Worm (Caenorhabditis elegans) whole organism, young adult: ENCODE measurements around the gene srbc-8.
A peak's percentile ranks its signal among the peaks of the same experiment; 100 is the strongest.

Source experiments
- B0019.2 ChIP-seq: fragments of 200-800 bp; sonication (Bioruptor generic); conservative IDR thresholded peaks from 2 replicates; pipeline ENCODE4 v1.3.6; 2022; ENCODE audit warnings: missing genetic modification reagents, missing genetic modification characterization, missing compliant biosample characterization
- C17E4.6 ChIP-seq: fragments of 200-800 bp; sonication (Bioruptor generic); IDR thresholded peaks from 2 replicates; pipeline ENCODE4 v1.3.6; 2022; ENCODE audit warnings: missing genetic modification reagents, missing genetic modification characterization, missing compliant biosample characterization
- F23B12.7 ChIP-seq: sonication (generic microtip); optimal IDR thresholded peaks from 2 replicates; lab custom pipeline; 2017; ENCODE audit warnings: missing genetic modification characterization, mild to moderate bottlenecking, missing compliant biosample characterization, antibody characterized with exemption, moderate library complexity; ENCODE audit not compliant: insufficient read depth
- F33H1.4 ChIP-seq: fragments of 200-800 bp; sonication (Bioruptor generic); IDR thresholded peaks from 2 replicates; pipeline ENCODE4 v1.3.6; 2022; ENCODE audit warnings: missing genetic modification reagents, missing genetic modification characterization, missing compliant biosample characterization
- F57A8.1 ChIP-seq: fragments of 200-800 bp; sonication (Bioruptor generic); optimal IDR thresholded peaks from 2 replicates; lab custom pipeline; 2018; ENCODE audit warnings: mild to moderate bottlenecking, missing genetic modification characterization, moderate library complexity, missing compliant biosample characterization
- K11D2.4 ChIP-seq: fragments of 200-800 bp; sonication (Bioruptor generic); IDR thresholded peaks from 2 replicates; pipeline ENCODE4 v1.3.6; 2022; ENCODE audit warnings: missing genetic modification reagents, missing genetic modification characterization, missing compliant biosample characterization
- K12H6.12 ChIP-seq: fragments of 200-800 bp; sonication (Bioruptor generic); optimal IDR thresholded peaks from 2 replicates; lab custom pipeline; 2018; ENCODE audit warnings: mild to moderate bottlenecking, missing genetic modification characterization, missing compliant biosample characterization
- Y56A3A.18 ChIP-seq: fragments of 200-800 bp; sonication (Bioruptor generic); IDR thresholded peaks from 2 replicates; pipeline ENCODE4 v1.3.6; 2022; ENCODE audit warnings: missing genetic modification reagents, missing genetic modification characterization, missing compliant biosample characterization
- Y67H2A.10 ChIP-seq: fragments of 200-800 bp; sonication (Bioruptor generic); conservative IDR thresholded peaks from 2 replicates; pipeline ENCODE4 v1.3.6; 2022; ENCODE audit warnings: missing genetic modification reagents, missing genetic modification characterization, missing compliant biosample characterization
- athp-1 ChIP-seq: sonication (generic microtip); optimal IDR thresholded peaks from 2 replicates; lab custom pipeline; 2017; ENCODE audit warnings: mild to moderate bottlenecking, missing genetic modification characterization, missing compliant biosample characterization
- attf-3 ChIP-seq: fragments of 200-800 bp; sonication (Bioruptor generic); conservative IDR thresholded peaks from 2 replicates; pipeline ENCODE4 v1.3.6; 2022; ENCODE audit warnings: missing genetic modification reagents, missing genetic modification characterization, missing compliant biosample characterization
- attf-5 ChIP-seq: fragments of 200-800 bp; sonication (Bioruptor generic); optimal IDR thresholded peaks from 2 replicates; lab custom pipeline; 2018; ENCODE audit warnings: mild to moderate bottlenecking, missing genetic modification characterization, missing compliant biosample characterization
- bed-1 ChIP-seq: fragments of 200-800 bp; sonication (Bioruptor generic); IDR thresholded peaks from 2 replicates; pipeline ENCODE4 v1.3.6; 2022; ENCODE audit warnings: missing genetic modification reagents, missing genetic modification characterization, missing compliant biosample characterization
- bed-2 ChIP-seq: fragments of 200-800 bp; sonication (Bioruptor generic); IDR thresholded peaks from 2 replicates; pipeline ENCODE4 v1.3.6; 2022; ENCODE audit warnings: missing genetic modification reagents, missing genetic modification characterization, missing compliant biosample characterization
- ceh-27 ChIP-seq: fragments of 200-800 bp; sonication (Bioruptor generic); optimal IDR thresholded peaks from 2 replicates; lab custom pipeline; 2018; ENCODE audit warnings: mild to moderate bottlenecking, missing genetic modification characterization, moderate library complexity, missing compliant biosample characterization
- ceh-58 ChIP-seq: fragments of 200-800 bp; sonication (Bioruptor generic); IDR thresholded peaks from 2 replicates; pipeline ENCODE4 v1.3.6; 2022; ENCODE audit warnings: missing genetic modification characterization, missing compliant biosample characterization
- ceh-91 ChIP-seq: fragments of 200-800 bp; sonication (Bioruptor generic); IDR thresholded peaks from 2 replicates; pipeline ENCODE4 v1.3.6; 2022; ENCODE audit warnings: missing genetic modification reagents, missing genetic modification characterization, missing compliant biosample characterization
- chd-7 ChIP-seq: sonication (generic microtip); optimal IDR thresholded peaks from 2 replicates; lab custom pipeline; 2016; ENCODE audit warnings: mild to moderate bottlenecking, missing genetic modification characterization, moderate library complexity, missing compliant biosample characterization
- dpl-1 ChIP-seq: fragments of 150-350 bp; optimal IDR thresholded peaks from 2 replicates; lab custom pipeline; 2014; ENCODE audit warnings: missing biosample characterization, missing genetic modification reagents, missing genetic modification characterization
- efl-1 ChIP-seq: fragments of 150-350 bp; optimal IDR thresholded peaks from 2 replicates; lab custom pipeline; 2014; ENCODE audit warnings: missing biosample characterization, missing genetic modification reagents, missing genetic modification characterization
- egrh-3 ChIP-seq: fragments of 200-800 bp; sonication (Bioruptor generic); IDR thresholded peaks from 2 replicates; pipeline ENCODE4 v1.3.6; 2022; ENCODE audit warnings: missing genetic modification reagents, missing genetic modification characterization, missing compliant biosample characterization
- hmg-1.2 ChIP-seq: fragments of 200-800 bp; sonication (Bioruptor generic); IDR thresholded peaks from 2 replicates; pipeline ENCODE4 v1.3.6; 2022; ENCODE audit warnings: missing genetic modification reagents, missing genetic modification characterization, missing compliant biosample characterization
- hmg-20 ChIP-seq: fragments of 200-800 bp; sonication (Bioruptor generic); IDR thresholded peaks from 2 replicates; pipeline ENCODE4 v1.3.6; 2022; ENCODE audit warnings: missing genetic modification reagents, missing genetic modification characterization, missing compliant biosample characterization
- hsf-1 ChIP-seq: fragments of 200-800 bp; sonication (Bioruptor generic); IDR thresholded peaks from 2 replicates; pipeline ENCODE4 v1.3.6; 2022; ENCODE audit warnings: missing genetic modification reagents, missing genetic modification characterization, missing compliant biosample characterization
- lin-54 ChIP-seq: fragments of 200-800 bp; sonication (Bioruptor generic); optimal IDR thresholded peaks from 2 replicates; lab custom pipeline; 2018; ENCODE audit warnings: mild to moderate bottlenecking, missing genetic modification characterization, missing compliant biosample characterization
- madf-3 ChIP-seq: fragments of 200-800 bp; sonication (Bioruptor generic); IDR thresholded peaks from 2 replicates; pipeline ENCODE4 v1.3.6; 2022; ENCODE audit warnings: missing genetic modification reagents, missing genetic modification characterization, missing compliant biosample characterization
- madf-8 ChIP-seq: fragments of 200-800 bp; sonication (Bioruptor generic); conservative IDR thresholded peaks from 2 replicates; pipeline ENCODE4 v1.3.6; 2022; ENCODE audit warnings: missing genetic modification reagents, missing genetic modification characterization, missing compliant biosample characterization
- mcd-1 ChIP-seq: fragments of 200-800 bp; sonication (Bioruptor generic); IDR thresholded peaks from 2 replicates; pipeline ENCODE4 v1.3.6; 2022; ENCODE audit warnings: missing genetic modification reagents, missing genetic modification characterization, missing compliant biosample characterization
- nhr-80 ChIP-seq: sonication (generic microtip); optimal IDR thresholded peaks from 2 replicates; lab custom pipeline; 2016; ENCODE audit warnings: missing genetic modification characterization, missing compliant biosample characterization
- pbrm-1 ChIP-seq: fragments of 200-800 bp; sonication (Bioruptor generic); IDR thresholded peaks from 2 replicates; pipeline ENCODE4 v1.3.6; 2022; ENCODE audit warnings: missing genetic modification reagents, missing genetic modification characterization, missing compliant biosample characterization
- rcor-1 ChIP-seq: fragments of 200-800 bp; sonication (Bioruptor generic); IDR thresholded peaks from 2 replicates; pipeline ENCODE4 v1.3.6; 2022; ENCODE audit warnings: missing genetic modification reagents, missing genetic modification characterization, missing compliant biosample characterization
- rpc-1 ChIP-seq, 2 experiments: fragments of 150-350 bp in 1 of 2; sonication (generic microtip) in 1 of 2; optimal IDR thresholded peaks; 2 replicates each; lab custom pipeline; 2014 to 2018; ENCODE audit warnings: missing biosample characterization in 1 of 2, missing genetic modification characterization in 1 of 2, missing genetic modification reagents in 1 of 2, missing genotype in 1 of 2
- sea-2 ChIP-seq: fragments of 200-800 bp; sonication (Bioruptor generic); IDR thresholded peaks from 2 replicates; pipeline ENCODE4 v1.3.6; 2022; ENCODE audit warnings: missing genetic modification characterization, missing compliant biosample characterization
- snpc-1.3 ChIP-seq: sonication (generic microtip); optimal IDR thresholded peaks from 2 replicates; lab custom pipeline; 2017; ENCODE audit warnings: missing genetic modification characterization, mild to moderate bottlenecking, missing compliant biosample characterization, antibody characterized with exemption, moderate library complexity, missing genotype, missing genetic modification reagents; ENCODE audit not compliant: insufficient read depth
- snpc-4 ChIP-seq, 5 experiments: fragments of 150-350 bp in 1 of 5; sonication (generic microtip) in 4 of 5; optimal IDR thresholded peaks; 2 replicates each; lab custom pipeline; 2014 to 2018; ENCODE audit warnings: missing genetic modification characterization in 5 of 5, missing biosample characterization in 3 of 5, antibody characterized with exemption in 2 of 5, mild to moderate bottlenecking in 2 of 5, missing compliant biosample characterization in 2 of 5, missing genotype in 2 of 5, moderate library complexity in 2 of 5, missing genetic modification reagents in 1 of 5
- somi-1 ChIP-seq: fragments of 200-800 bp; sonication (Bioruptor generic); optimal IDR thresholded peaks from 2 replicates; lab custom pipeline; 2018; ENCODE audit warnings: mild to moderate bottlenecking, missing genetic modification characterization, missing compliant biosample characterization
- tlf-1 ChIP-seq: fragments of 200-800 bp; sonication (Bioruptor generic); optimal IDR thresholded peaks from 2 replicates; lab custom pipeline; 2018; ENCODE audit warnings: mild to moderate bottlenecking, missing genetic modification characterization, missing compliant biosample characterization
- unc-130 ChIP-seq: sonication (generic microtip); optimal IDR thresholded peaks from 2 replicates; lab custom pipeline; 2016; ENCODE audit warnings: missing genetic modification reagents, missing genetic modification characterization, missing compliant biosample characterization
- unc-62 ChIP-seq: fragments of 150-350 bp; optimal IDR thresholded peaks from 2 replicates; lab custom pipeline; 2014; ENCODE audit warnings: missing biosample characterization, missing genetic modification reagents, missing genetic modification characterization
- zfh-2 ChIP-seq: fragments of 200-800 bp; sonication (Bioruptor generic); conservative IDR thresholded peaks from 2 replicates; pipeline ENCODE4 v1.3.6; 2022; ENCODE audit warnings: missing genetic modification reagents, missing genetic modification characterization, missing compliant biosample characterization
- ztf-6 ChIP-seq: fragments of 200-800 bp; sonication (Bioruptor generic); IDR thresholded peaks from 2 replicates; pipeline ENCODE4 v1.3.6; 2022; ENCODE audit warnings: missing genetic modification reagents, missing genetic modification characterization, missing compliant biosample characterization

srbc-8 gene

DNA sequence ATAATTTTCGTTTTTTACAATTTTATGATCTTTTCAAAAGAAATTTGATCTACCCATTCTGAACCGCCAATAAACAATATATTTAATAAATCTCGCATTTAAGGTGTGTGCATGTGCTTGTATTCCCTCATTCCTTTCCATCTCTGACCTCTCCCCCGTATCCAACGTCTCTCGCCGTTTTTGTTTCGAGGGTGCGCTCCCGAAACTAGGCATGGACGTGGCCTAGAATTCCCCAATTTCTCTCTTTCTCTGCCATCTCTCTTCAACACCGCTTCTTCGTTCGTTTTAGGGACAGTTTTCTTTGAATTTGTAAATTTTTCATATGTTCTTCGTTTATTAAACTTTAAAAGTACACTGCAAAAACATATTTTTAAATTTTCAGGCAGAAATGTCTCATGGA, 19.4 kb downstream of the srbc-8 start, which contains the start of gene F25E5.1 (continued):
- TF ChIP-seq snpc-1.3 (tag; lab: Kevin White, UChicago) (no peak), chd-7 (no peak), attf-3 (GFP tag; lab: Robert Waterston, UW) (0 out of 2 replicates have a peak, but pooled peaks have one; percentile 15), madf-8 (peak; percentile 46), ceh-27 (peak; percentile 65), zfh-2 (GFP tag; lab: Robert Waterston, UW) (no peak), rcor-1 (GFP tag; lab: Robert Waterston, UW) (0 out of 2 replicates have a peak, but pooled peaks have one; percentile 32), lin-54 (GFP tag; lab: Kevin White, UChicago) (no peak), athp-1 (tag; lab: Kevin White, UChicago) (peak; percentile 61), hmg-20 (GFP tag; lab: Robert Waterston, UW) (0 out of 2 replicates have a peak, but pooled peaks have one; percentile 24), attf-5 (GFP tag; lab: Kevin White, UChicago) (peak; percentile 91), hmg-1.2 (GFP tag; lab: Robert Waterston, UW) (peak; percentile 69), sea-2 (GFP tag; lab: Robert Waterston, UW) (no peak), somi-1 (GFP tag; lab: Kevin White, UChicago) (no peak), bed-2 (0 out of 2 replicates have a peak, but pooled peaks have one; percentile 67), C17E4.6 (GFP tag; lab: Robert Waterston, UW) (no peak), pbrm-1 (peak; percentile 68; the same call in 1 of the 2 replicates), F57A8.1 (GFP tag; lab: Kevin White, UChicago) (no peak), nhr-80 (tag; lab: Kevin White, UChicago) (peak; percentile 60), K12H6.12 (tag; lab: Kevin White, UChicago) (peak; percentile 10), unc-62 (GFP tag; lab: Kevin White, UChicago) (no peak), efl-1 (peak; percentile 67)

DNA sequence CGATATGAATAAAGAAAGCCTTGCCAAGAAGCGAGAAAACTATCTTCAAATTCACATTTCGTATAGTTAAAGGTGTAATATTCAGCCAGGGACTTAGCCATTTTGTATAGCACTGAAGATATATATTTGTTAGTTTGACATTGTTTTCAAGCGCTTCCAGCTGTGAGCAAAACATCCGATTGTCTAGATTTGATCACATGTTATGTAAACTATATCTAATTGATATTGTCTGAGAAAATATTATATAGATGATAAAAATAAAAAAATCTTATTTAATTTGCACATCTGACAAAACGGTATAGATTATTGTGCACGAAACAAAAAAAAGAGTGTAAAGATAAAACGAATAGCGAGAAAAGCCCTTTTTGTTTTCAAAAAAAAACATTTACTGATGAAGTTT, 20.2 kb downstream of the srbc-8 start, which contains the start of gene srh-89:
TSS of gene srh-89 (minus strand) at position 101 of the 400 bp plus-strand sequence.
- TF ChIP-seq madf-3 (GFP tag; lab: Robert Waterston, UW) (no peak), hsf-1 (GFP tag; lab: Robert Waterston, UW) (no peak), ztf-6 (GFP tag; lab: Robert Waterston, UW) (no peak), Y67H2A.10 (GFP tag; lab: Robert Waterston, UW) (no peak), chd-7 (no peak), athp-1 (tag; lab: Kevin White, UChicago) (no peak), F23B12.7 (tag; lab: Kevin White, UChicago) (no peak), madf-8 (no peak), F33H1.4 (GFP tag; lab: Robert Waterston, UW) (no peak), nhr-80 (tag; lab: Kevin White, UChicago) (no peak), rpc-1 (optimal IDR thresholded peaks at IDR 0.05; lab: Kevin White, UChicago) (no peak), rpc-1 (tag; optimal IDR thresholded peaks at IDR 0.05; lab: Kevin White, UChicago) (no peak), ceh-91 (GFP tag; lab: Robert Waterston, UW) (no peak), egrh-3 (no peak), K12H6.12 (tag; lab: Kevin White, UChicago) (no peak)

DNA sequence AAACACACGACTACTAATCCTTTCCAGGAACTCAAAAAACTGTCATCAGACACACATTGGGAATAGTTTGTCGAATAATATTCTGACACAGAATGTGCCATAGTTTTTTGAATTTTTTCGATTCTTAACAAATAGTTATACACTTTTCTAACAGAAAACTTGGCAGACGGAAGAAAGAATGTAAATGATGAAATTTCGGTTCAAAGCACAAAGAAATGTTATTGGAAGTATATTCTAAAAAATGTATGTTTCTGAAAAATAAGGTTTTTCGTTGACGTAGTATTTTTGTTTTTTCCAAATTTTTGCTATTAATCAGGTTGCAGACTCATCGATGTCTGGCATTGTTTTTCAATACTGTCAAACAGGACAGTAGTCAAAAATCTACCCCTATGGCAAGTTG, 24.0 kb downstream of the srbc-8 start, which contains the start of gene srh-92:
TSS of gene srh-92 (minus strand) at position 101 of the 400 bp plus-strand sequence.
- TF ChIP-seq ceh-58 (GFP tag; lab: Robert Waterston, UW) (no peak), unc-130 (GFP tag; lab: Kevin White, UChicago) (no peak), nhr-80 (tag; lab: Kevin White, UChicago) (no peak), dpl-1 (GFP tag; lab: Kevin White, UChicago) (no peak), tlf-1 (no peak), Y56A3A.18 (GFP tag; lab: Robert Waterston, UW) (no peak), snpc-4 (GFP tag; optimal IDR thresholded peaks at IDR 0.05; lab: Kevin White, UChicago) (no peak), snpc-4 (tag; optimal IDR thresholded peaks at IDR 0.05; lab: Kevin White, UChicago) (no peak), mcd-1 (GFP tag; lab: Robert Waterston, UW) (no peak), K12H6.12 (tag; lab: Kevin White, UChicago) (no peak), B0019.2 (no peak), K11D2.4 (GFP tag; lab: Robert Waterston, UW) (no peak), bed-1 (GFP tag; lab: Robert Waterston, UW) (no peak)
